Fruit fly (Drosophila melanogaster) whole organism, pupa: ENCODE data around the gene Sec24CD.

Experiments
- CG10348 ChIP-seq: fragments of 200-800 bp; sonication (Bioruptor generic); IDR thresholded peaks from 2 replicates; pipeline ENCODE4 v1.3.6; 2022; ENCODE audit warnings: missing biosample characterization, missing genetic modification characterization
- CG12605 ChIP-seq: fragments of 200-800 bp; sonication (Bioruptor generic); IDR thresholded peaks from 2 replicates; pipeline ENCODE4 v1.3.6; 2022; ENCODE audit warnings: missing biosample characterization, missing genetic modification characterization
- CG13204 ChIP-seq: fragments of 200-800 bp; sonication (Bioruptor generic); optimal IDR thresholded peaks from 2 replicates; lab custom pipeline; 2018; ENCODE audit warnings: missing biosample characterization, mild to moderate bottlenecking, missing genetic modification characterization, moderate library complexity
- CG14655 ChIP-seq: fragments of 200-800 bp; sonication (Bioruptor generic); optimal IDR thresholded peaks from 3 replicates; lab custom pipeline; 2017; ENCODE audit warnings: mild to moderate bottlenecking, missing biosample characterization, missing genetic modification reagents, missing genetic modification characterization
- CG15710 ChIP-seq: fragments of 200-800 bp; sonication (Bioruptor generic); optimal IDR thresholded peaks from 2 replicates; lab custom pipeline; 2018; ENCODE audit warnings: missing biosample characterization, mild to moderate bottlenecking, missing genetic modification characterization, moderate library complexity
- CG17806 ChIP-seq: fragments of 200-800 bp; sonication (Bioruptor generic); optimal IDR thresholded peaks from 2 replicates; lab custom pipeline; 2018; ENCODE audit warnings: missing biosample characterization, mild to moderate bottlenecking, missing genetic modification characterization, moderate library complexity
- CG32121 ChIP-seq: fragments of 200-800 bp; sonication (Bioruptor generic); IDR thresholded peaks from 2 replicates; pipeline ENCODE4 v1.3.6; 2022; ENCODE audit warnings: missing biosample characterization, missing genetic modification characterization
- CG34367 ChIP-seq: fragments of 200-800 bp; sonication (Bioruptor generic); optimal IDR thresholded peaks from 2 replicates; lab custom pipeline; 2018; ENCODE audit warnings: missing biosample characterization, mild to moderate bottlenecking, missing genetic modification characterization
- CG4496 ChIP-seq: fragments of 200-800 bp; sonication (Bioruptor generic); IDR thresholded peaks from 3 replicates; pipeline ENCODE4 v1.3.6; 2022; ENCODE audit warnings: missing biosample characterization, missing genetic modification characterization
- CG8159 ChIP-seq: fragments of 200-800 bp; sonication (Bioruptor generic); optimal IDR thresholded peaks from 3 replicates; lab custom pipeline; 2018; ENCODE audit warnings: missing biosample characterization, mild to moderate bottlenecking, missing genetic modification characterization, moderate library complexity
- CG8301 ChIP-seq: fragments of 200-800 bp; sonication (Bioruptor generic); optimal IDR thresholded peaks from 2 replicates; lab custom pipeline; 2018; ENCODE audit warnings: missing biosample characterization, mild to moderate bottlenecking, missing genetic modification characterization
- CG9948 ChIP-seq: fragments of 200-800 bp; sonication (Bioruptor generic); optimal IDR thresholded peaks from 2 replicates; lab custom pipeline; 2018; ENCODE audit warnings: missing biosample characterization, mild to moderate bottlenecking, missing genetic modification characterization, moderate library complexity
- D1 ChIP-seq: fragments of 200-800 bp; sonication (Bioruptor generic); optimal IDR thresholded peaks from 2 replicates; lab custom pipeline; 2018; ENCODE audit warnings: missing biosample characterization, mild to moderate bottlenecking, missing genetic modification characterization, moderate library complexity
- EcR ChIP-seq: fragments of 200-800 bp; sonication (Bioruptor generic); optimal IDR thresholded peaks from 3 replicates; lab custom pipeline; 2019; ENCODE audit warnings: missing biosample characterization, missing genetic modification characterization, mild to moderate bottlenecking, moderate library complexity, missing genetic modification reagents
- Ets98B ChIP-seq: fragments of 200-800 bp; sonication (Bioruptor generic); IDR thresholded peaks from 2 replicates; pipeline ENCODE4 v1.3.6; 2022; ENCODE audit warnings: missing biosample characterization, missing genetic modification characterization
- Pif1A ChIP-seq: fragments of 200-800 bp; sonication (Bioruptor generic); optimal IDR thresholded peaks from 3 replicates; lab custom pipeline; 2016; ENCODE audit warnings: missing biosample characterization, missing genetic modification characterization
- Pif1B ChIP-seq: fragments of 200-800 bp; sonication (Bioruptor generic); optimal IDR thresholded peaks from 3 replicates; lab custom pipeline; 2016; ENCODE audit warnings: missing biosample characterization, missing genetic modification characterization
- Snoo ChIP-seq: fragments of 200-800 bp; sonication (Bioruptor generic); optimal IDR thresholded peaks from 3 replicates; lab custom pipeline; 2017; ENCODE audit warnings: missing biosample characterization, mild to moderate bottlenecking, missing genetic modification characterization, inconsistent platforms
- fd96Ca ChIP-seq: fragments of 200-800 bp; sonication (Bioruptor generic); IDR thresholded peaks from 3 replicates; pipeline ENCODE4 v1.3.6; 2022; ENCODE audit warnings: missing biosample characterization, missing genetic modification characterization
- gl ChIP-seq: fragments of 200-800 bp; sonication (Bioruptor generic); optimal IDR thresholded peaks from 2 replicates; lab custom pipeline; 2018; ENCODE audit warnings: missing biosample characterization, mild to moderate bottlenecking, missing genetic modification characterization
- rn ChIP-seq: fragments of 200-800 bp; sonication (Bioruptor generic); IDR thresholded peaks from 2 replicates; pipeline ENCODE4 v1.3.6; 2022; ENCODE audit warnings: missing biosample characterization, missing genetic modification characterization

Gene Sec24CD

DNA sequence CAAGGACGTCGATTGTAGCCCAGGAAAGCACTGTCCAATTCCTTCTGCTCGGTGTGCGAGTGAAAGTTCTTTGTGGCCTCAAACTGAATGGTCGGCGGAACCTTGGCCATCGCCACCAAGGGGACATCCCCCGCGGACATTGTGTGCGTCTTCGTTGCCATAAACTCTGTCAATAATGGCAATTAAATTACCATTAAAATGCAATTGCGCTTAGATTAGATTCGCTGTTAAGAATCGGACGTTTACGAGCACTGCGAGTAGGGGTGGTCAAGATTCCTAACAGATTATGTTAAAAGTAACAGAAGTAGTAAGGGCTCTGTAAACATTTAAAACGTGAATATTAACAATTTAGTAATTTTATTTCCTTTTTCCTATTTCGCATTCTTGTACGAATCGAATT is 20.6 kb downstream of the Sec24CD start, which contains the start of gene daed:
daed (minus strand) TSS at position 247 of the 400 bp plus-strand sequence.
- TF ChIP-seq CG8301 (tag; lab: Kevin White, UChicago), result no peak
- no peak for TF ChIP-seq rn (GFP tag; lab: Robert Waterston, UW)
- TF ChIP-seq Ets98B (GFP tag; lab: Robert Waterston, UW), result no peak; the same call in 1 of the 2 replicates
- TF ChIP-seq CG12605 (GFP tag; lab: Robert Waterston, UW), result no peak
- TF ChIP-seq Snoo (tag; lab: Kevin White, UChicago), result no peak
- TF ChIP-seq CG13204 (GFP tag; lab: Kevin White, UChicago), result no peak
- TF ChIP-seq CG9948 (tag; lab: Kevin White, UChicago), result no peak
- no peak for TF ChIP-seq D1 (tag; lab: Kevin White, UChicago)
- TF ChIP-seq EcR (GFP tag; lab: Kevin White, UChicago), result no peak
- no peak for TF ChIP-seq gl
- TF ChIP-seq fd96Ca (GFP tag; lab: Robert Waterston, UW), result no peak
- no peak for TF ChIP-seq CG34367 (tag; lab: Kevin White, UChicago)
- TF ChIP-seq CG17806 (tag; lab: Kevin White, UChicago), result no peak
- no peak for TF ChIP-seq CG15710 (tag; lab: Kevin White, UChicago)
- TF ChIP-seq CG32121 (GFP tag; lab: Robert Waterston, UW), result no peak
- TF ChIP-seq CG4496 (GFP tag; lab: Robert Waterston, UW), result no peak
- TF ChIP-seq, all 21 proteins: peak for 0

DNA sequence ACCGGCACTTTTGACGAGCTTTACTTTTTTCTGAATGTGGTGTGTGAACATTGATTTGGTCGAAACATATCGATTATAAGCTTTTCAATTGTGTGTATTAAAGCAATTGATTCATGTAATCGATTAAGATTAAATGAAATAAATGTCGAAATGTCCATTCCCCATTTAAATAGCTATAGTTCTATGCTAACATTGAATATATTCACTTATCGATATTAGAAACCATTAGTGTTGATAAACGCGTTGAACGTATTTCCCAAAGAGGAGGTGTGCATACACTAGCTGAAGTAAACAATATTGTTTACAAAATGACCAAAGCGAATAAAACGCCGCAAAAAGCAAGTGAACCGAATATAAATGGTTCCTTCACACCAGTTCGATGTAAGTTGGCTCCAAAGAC is 22.6 kb downstream of the Sec24CD start, which contains the start of the genes Uch and CG34174:
Uch (minus strand) TSS at position 208 of the 400 bp plus-strand sequence.
CG34174 (plus strand) TSS at position 263 of the 400 bp plus-strand sequence.
- peak; percentile 15 for TF ChIP-seq Snoo (tag; lab: Kevin White, UChicago)
- peak; percentile 67 for TF ChIP-seq CG15710 (tag; lab: Kevin White, UChicago)
- TF ChIP-seq CG32121 (GFP tag; lab: Robert Waterston, UW), result no peak
- TF ChIP-seq, all 21 proteins: peak for 2

DNA sequence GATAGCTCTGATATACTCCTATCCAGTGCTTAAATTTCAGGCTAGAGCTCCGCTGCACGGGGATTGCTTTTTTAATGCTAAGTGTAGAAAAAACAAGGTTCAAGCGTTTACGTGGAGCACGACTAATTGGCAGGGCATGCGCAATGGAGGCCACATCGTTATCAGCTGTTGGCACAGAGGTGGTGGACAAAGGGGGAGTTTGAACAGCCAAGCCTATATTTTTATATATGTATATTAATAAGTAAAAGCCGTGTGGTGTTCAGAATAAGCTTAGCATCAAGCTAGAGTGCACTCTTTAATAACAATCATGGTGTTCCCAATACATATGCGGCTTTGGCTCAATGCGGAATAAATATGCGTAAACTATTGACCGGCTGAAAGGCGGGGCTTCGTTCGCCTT is 24.2 kb downstream of the Sec24CD start, which contains the start of gene CG15385:
CG15385 (minus strand) TSS at position 94 of the 400 bp plus-strand sequence.
- TF ChIP-seq fd96Ca (GFP tag; lab: Robert Waterston, UW) (no peak), EcR (GFP tag; lab: Kevin White, UChicago) (no peak), Ets98B (GFP tag; lab: Robert Waterston, UW) (no peak), Snoo (tag; lab: Kevin White, UChicago) (no peak), D1 (tag; lab: Kevin White, UChicago) (no peak), CG17806 (tag; lab: Kevin White, UChicago) (no peak), Pif1B (GFP tag; lab: Kevin White, UChicago) (no peak), CG8159 (tag; lab: Kevin White, UChicago) (no peak), gl (no peak), CG4496 (GFP tag; lab: Robert Waterston, UW) (no peak), CG13204 (GFP tag; lab: Kevin White, UChicago) (no peak), CG14655 (GFP tag; lab: Kevin White, UChicago) (no peak), CG32121 (GFP tag; lab: Robert Waterston, UW) (no peak), rn (GFP tag; lab: Robert Waterston, UW) (no peak), CG8301 (tag; lab: Kevin White, UChicago) (no peak), CG9948 (tag; lab: Kevin White, UChicago) (no peak), CG34367 (tag; lab: Kevin White, UChicago) (no peak)

DNA sequence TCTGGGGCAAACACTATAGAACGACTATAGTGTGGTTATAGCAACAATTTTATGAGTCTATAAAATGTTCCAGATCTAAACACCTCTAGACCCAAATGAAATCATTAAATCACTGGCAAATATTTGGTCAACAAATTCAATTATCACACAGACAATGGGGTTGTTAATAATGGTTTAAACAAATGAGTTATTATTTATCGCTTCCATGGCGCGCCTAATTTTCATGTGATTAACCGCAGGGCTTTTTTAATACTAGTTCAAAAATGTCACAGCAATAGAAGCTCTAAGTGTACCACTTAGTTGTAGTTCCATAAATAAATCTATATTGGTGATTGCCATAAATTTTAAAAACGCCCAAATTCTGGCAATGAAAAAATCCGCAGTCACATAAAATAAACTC is 27.6 kb downstream of the Sec24CD start, which contains the start of gene CG33124:
CG33124 (minus strand) TSS at position 101 of the 400 bp plus-strand sequence.
- no peak for TF ChIP-seq CG12605 (GFP tag; lab: Robert Waterston, UW)
- no peak for TF ChIP-seq rn (GFP tag; lab: Robert Waterston, UW)

DNA sequence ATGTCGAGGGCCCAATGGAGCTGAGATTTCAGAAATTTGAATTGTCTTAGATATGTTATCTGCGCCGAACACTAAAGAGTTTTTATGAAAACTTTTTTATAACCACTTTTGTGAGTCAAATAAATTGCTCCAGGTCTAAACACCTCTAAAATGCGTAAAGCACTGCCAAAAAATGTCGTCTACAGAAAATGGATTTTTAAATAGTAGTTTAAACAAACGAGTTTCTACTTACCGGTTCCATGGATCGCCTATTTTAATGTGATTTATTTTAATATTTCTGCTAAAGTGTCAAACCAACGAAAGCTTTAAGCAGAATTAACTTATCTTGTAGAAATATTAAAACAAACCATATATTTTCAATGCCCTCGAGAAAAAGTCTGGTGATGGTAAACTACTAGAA is 30.6 kb downstream of the Sec24CD start, which contains the start of gene CG31668:
CG31668 (minus strand) TSS at position 101 of the 400 bp plus-strand sequence.
- TF ChIP-seq fd96Ca (GFP tag; lab: Robert Waterston, UW), result no peak

DNA sequence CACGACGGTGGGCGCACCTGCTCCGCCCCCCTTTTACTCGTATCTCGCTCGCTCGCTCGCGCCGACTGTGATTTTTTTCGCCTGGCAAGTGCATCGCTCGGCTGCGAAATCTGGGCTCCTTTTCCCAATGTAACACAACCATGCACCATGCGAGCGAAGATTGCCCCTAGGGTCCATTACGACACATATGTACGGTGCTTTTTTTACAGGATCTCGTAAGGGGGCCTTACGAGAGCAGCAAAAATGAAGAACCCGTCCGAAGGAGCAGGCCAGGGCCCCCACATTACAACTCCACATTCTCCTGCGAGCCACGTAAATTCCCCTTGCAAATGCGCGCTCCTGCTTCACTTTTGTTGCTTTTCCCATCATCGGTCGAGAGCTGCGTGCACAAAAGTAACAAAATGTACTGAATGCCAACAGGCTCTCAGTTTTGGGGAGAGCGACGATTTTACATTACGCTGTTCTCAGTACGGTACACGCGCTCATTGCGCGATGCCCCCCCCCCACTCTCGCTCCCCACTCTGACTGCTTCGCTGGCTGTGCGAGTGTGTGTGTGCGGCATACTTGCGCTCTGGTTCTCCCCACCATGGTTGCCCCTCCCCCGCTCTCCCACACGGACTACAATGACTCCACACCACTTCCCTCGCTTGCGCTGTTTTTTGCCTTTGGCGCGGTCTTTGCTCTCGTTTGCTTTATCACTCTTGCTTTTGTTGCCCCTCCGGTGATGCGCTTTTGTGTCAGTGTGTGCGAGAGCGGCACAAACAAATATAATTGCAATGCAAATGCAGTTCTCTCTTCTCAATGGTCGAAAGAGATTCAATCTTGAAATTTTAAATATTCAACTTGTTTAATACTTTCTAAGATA is 33.6 kb downstream of the Sec24CD start:
- TF ChIP-seq CG17806 (tag; lab: Kevin White, UChicago), result no peak
- peak; percentile 30 for TF ChIP-seq Pif1A
- peak; percentile 32 for TF ChIP-seq gl
- TF ChIP-seq Ets98B (GFP tag; lab: Robert Waterston, UW), result peak; percentile 88
- TF ChIP-seq D1 (tag; lab: Kevin White, UChicago), result no peak
- peak; percentile 86 for TF ChIP-seq CG32121 (GFP tag; lab: Robert Waterston, UW)
- 0 out of 2 replicates have a peak, but pooled peaks have one; percentile 6 for TF ChIP-seq CG10348
- TF ChIP-seq fd96Ca (GFP tag; lab: Robert Waterston, UW), result peak; percentile 81; the same call in 2 of the 3 replicates
- TF ChIP-seq rn (GFP tag; lab: Robert Waterston, UW), result peak; percentile 57; the same call in 1 of the 2 replicates
- TF ChIP-seq CG34367 (tag; lab: Kevin White, UChicago), result no peak
- peak; percentile 64 for TF ChIP-seq CG14655 (GFP tag; lab: Kevin White, UChicago)
- TF ChIP-seq CG4496 (GFP tag; lab: Robert Waterston, UW), result peak; percentile 85
- peak; percentile 50 for TF ChIP-seq CG8159 (tag; lab: Kevin White, UChicago)
- TF ChIP-seq CG15710 (tag; lab: Kevin White, UChicago), result no peak
- TF ChIP-seq EcR (GFP tag; lab: Kevin White, UChicago), result peak; percentile 100
- TF ChIP-seq Pif1B (GFP tag; lab: Kevin White, UChicago), result peak; percentile 49
- TF ChIP-seq CG9948 (tag; lab: Kevin White, UChicago), result no peak
- peak; percentile 56 for TF ChIP-seq CG8301 (tag; lab: Kevin White, UChicago)
- peak; percentile 29; the same call in 1 of the 2 replicates for TF ChIP-seq CG12605 (GFP tag; lab: Robert Waterston, UW)
- TF ChIP-seq CG13204 (GFP tag; lab: Kevin White, UChicago), result peak; percentile 96
- peak; percentile 31 for TF ChIP-seq Snoo (tag; lab: Kevin White, UChicago)
